Fruit fly (Drosophila melanogaster) whole organism, embryonic: ENCODE results near the gene CG15878.

Experiments
- B-H2 ChIP-seq: fragments of 200-800 bp; sonication (Bioruptor generic); optimal IDR thresholded peaks from 2 replicates; lab custom pipeline; 2018; ENCODE audit warnings: missing biosample characterization, mild to moderate bottlenecking, missing genetic modification characterization
- Bgb ChIP-seq: fragments of 200-800 bp; sonication (Bioruptor generic); IDR thresholded peaks from 2 replicates; pipeline ENCODE4 v1.3.6; 2022; ENCODE audit warnings: missing biosample characterization, missing genetic modification characterization; ENCODE audit not compliant: partially characterized antibody
- CG10209 ChIP-seq: fragments of 200-800 bp; sonication (Bioruptor generic); optimal IDR thresholded peaks from 3 replicates; lab custom pipeline; 2017; ENCODE audit warnings: missing biosample characterization, mild to moderate bottlenecking, missing genetic modification characterization, missing genetic modification reagents
- CG10366 ChIP-seq: fragments of 200-800 bp; sonication (Bioruptor generic); IDR thresholded peaks from 2 replicates; pipeline ENCODE4 v1.3.6; 2022; ENCODE audit warnings: missing biosample characterization, missing genetic modification characterization
- CG10979 ChIP-seq: fragments of 200-800 bp; sonication (Bioruptor generic); optimal IDR thresholded peaks from 2 replicates; lab custom pipeline; 2018; ENCODE audit warnings: missing biosample characterization, mild to moderate bottlenecking, missing genetic modification characterization, moderate library complexity
- CG11504 ChIP-seq: fragments of 200-800 bp; sonication (Bioruptor generic); optimal IDR thresholded peaks from 3 replicates; lab custom pipeline; 2019; ENCODE audit warnings: missing biosample characterization, mild to moderate bottlenecking, missing genetic modification characterization, moderate library complexity
- CG12299 ChIP-seq: fragments of 200-800 bp; sonication (Bioruptor generic); optimal IDR thresholded peaks from 2 replicates; lab custom pipeline; 2018; ENCODE audit warnings: missing biosample characterization, mild to moderate bottlenecking, missing genetic modification characterization
- CG12391 ChIP-seq: fragments of 200-800 bp; sonication (Bioruptor generic); optimal IDR thresholded peaks from 3 replicates; lab custom pipeline; 2018; ENCODE audit warnings: missing biosample characterization, mild to moderate bottlenecking, missing genetic modification characterization, moderate library complexity
- CG14667 ChIP-seq: fragments of 200-800 bp; sonication (Bioruptor generic); IDR thresholded peaks from 2 replicates; pipeline ENCODE4 v1.3.6; 2022; ENCODE audit warnings: missing biosample characterization, missing genetic modification characterization
- CG15011 ChIP-seq: fragments of 200-800 bp; sonication (Bioruptor generic); optimal IDR thresholded peaks from 3 replicates; lab custom pipeline; 2018; ENCODE audit warnings: missing biosample characterization, mild to moderate bottlenecking, missing genetic modification characterization
- CG15479 ChIP-seq: fragments of 200-800 bp; sonication (Bioruptor generic); optimal IDR thresholded peaks from 3 replicates; lab custom pipeline; 2019; ENCODE audit warnings: missing biosample characterization, mild to moderate bottlenecking, missing genetic modification characterization, moderate library complexity
- CG15514 ChIP-seq: fragments of 200-800 bp; sonication (Bioruptor generic); optimal IDR thresholded peaks from 3 replicates; lab custom pipeline; 2017; ENCODE audit warnings: missing biosample characterization, missing genetic modification characterization, mild to moderate bottlenecking, moderate library complexity, missing genetic modification reagents
- CG1832 ChIP-seq: fragments of 200-800 bp; sonication (Bioruptor generic); optimal IDR thresholded peaks from 2 replicates; lab custom pipeline; 2017; ENCODE audit warnings: missing biosample characterization, mild to moderate bottlenecking, missing genetic modification characterization, inconsistent platforms
- CG18476 ChIP-seq: fragments of 200-800 bp; sonication (Bioruptor generic); optimal IDR thresholded peaks from 2 replicates; lab custom pipeline; 2016; ENCODE audit warnings: missing biosample characterization, mild to moderate bottlenecking, missing genetic modification characterization
- CG18599 ChIP-seq: fragments of 200-800 bp; sonication (Bioruptor generic); optimal IDR thresholded peaks from 3 replicates; lab custom pipeline; 2017; ENCODE audit warnings: missing biosample characterization, missing genetic modification characterization, mild to moderate bottlenecking, moderate library complexity, missing genetic modification reagents
- CG2120 ChIP-seq: fragments of 200-800 bp; sonication (Bioruptor generic); optimal IDR thresholded peaks from 3 replicates; lab custom pipeline; 2016; ENCODE audit warnings: missing biosample characterization, missing genetic modification characterization
- CG31224 ChIP-seq: fragments of 200-800 bp; sonication (Bioruptor generic); IDR thresholded peaks from 2 replicates; pipeline ENCODE4 v1.3.6; 2022; ENCODE audit warnings: missing biosample characterization, missing genetic modification characterization
- CG32532 ChIP-seq: fragments of 200-800 bp; sonication (Bioruptor generic); IDR thresholded peaks from 2 replicates; pipeline ENCODE4 v1.3.6; 2022; ENCODE audit warnings: missing biosample characterization, missing genetic modification characterization
- CG32767 ChIP-seq: fragments of 200-800 bp; sonication (Bioruptor generic); IDR thresholded peaks from 2 replicates; pipeline ENCODE4 v1.3.6; 2022; ENCODE audit warnings: missing biosample characterization, missing genetic modification characterization
- CG3847 ChIP-seq: fragments of 200-800 bp; sonication (Bioruptor generic); IDR thresholded peaks from 2 replicates; pipeline ENCODE4 v1.3.6; 2022; ENCODE audit warnings: missing biosample characterization, missing genetic modification characterization
- CG7357 ChIP-seq: fragments of 200-800 bp; sonication (Bioruptor generic); IDR thresholded peaks from 3 replicates; pipeline ENCODE4 v1.3.6; 2022; ENCODE audit warnings: missing biosample characterization, missing genetic modification characterization
- CG8388 ChIP-seq: fragments of 200-800 bp; sonication (Bioruptor generic); optimal IDR thresholded peaks from 2 replicates; lab custom pipeline; 2019; ENCODE audit warnings: missing biosample characterization, mild to moderate bottlenecking, missing genetic modification characterization, moderate library complexity
- CG9437 ChIP-seq: fragments of 200-800 bp; sonication (Bioruptor generic); optimal IDR thresholded peaks from 2 replicates; lab custom pipeline; 2018; ENCODE audit warnings: missing biosample characterization, mild to moderate bottlenecking, missing genetic modification characterization
- CHES-1-like ChIP-seq: fragments of 200-800 bp; sonication (Bioruptor generic); optimal IDR thresholded peaks from 2 replicates; lab custom pipeline; 2016; ENCODE audit warnings: missing biosample characterization, missing genetic modification characterization
- Doc3 ChIP-seq: fragments of 200-800 bp; sonication (Bioruptor generic); IDR thresholded peaks from 3 replicates; pipeline ENCODE4 v1.3.6; 2022; ENCODE audit warnings: missing biosample characterization, missing genetic modification characterization; ENCODE audit not compliant: partially characterized antibody
- Eip74EF ChIP-seq, 2 experiments: fragments of 200-800 bp in 1 of 2; fragments of >200 bp in 1 of 2; sonication (Bioruptor generic) in 1 of 2; optimal IDR thresholded peaks; 2 replicates each; lab custom pipeline; 2017 to 2019; ENCODE audit warnings: missing biosample characterization in 2 of 2, missing genetic modification characterization in 2 of 2, mild to moderate bottlenecking in 1 of 2, moderate library complexity in 1 of 2
- Fer2 ChIP-seq: fragments of 200-800 bp; sonication (Bioruptor generic); optimal IDR thresholded peaks from 2 replicates; lab custom pipeline; 2018; ENCODE audit warnings: missing biosample characterization, mild to moderate bottlenecking, missing genetic modification characterization, moderate library complexity
- Hand ChIP-seq: fragments of 200-800 bp; sonication (Bioruptor generic); optimal IDR thresholded peaks from 2 replicates; lab custom pipeline; 2017; ENCODE audit warnings: mild to moderate bottlenecking, missing biosample characterization, missing genetic modification reagents, missing genetic modification characterization
- Max ChIP-seq: fragments of 200-800 bp; sonication (Bioruptor generic); optimal IDR thresholded peaks from 2 replicates; lab custom pipeline; 2016; ENCODE audit warnings: missing biosample characterization, mild to moderate bottlenecking, missing genetic modification characterization
- Meics ChIP-seq: fragments of 200-800 bp; sonication (Bioruptor generic); optimal IDR thresholded peaks from 2 replicates; lab custom pipeline; 2017; ENCODE audit warnings: missing biosample characterization, mild to moderate bottlenecking, missing genetic modification characterization
- Mrtf ChIP-seq: fragments of 200-800 bp; sonication (Bioruptor generic); IDR thresholded peaks from 3 replicates; pipeline ENCODE4 v1.3.6; 2022; ENCODE audit warnings: missing biosample characterization, missing genetic modification characterization
- Myb ChIP-seq: fragments of 200-800 bp; sonication (Bioruptor generic); optimal IDR thresholded peaks from 2 replicates; lab custom pipeline; 2016; ENCODE audit warnings: missing biosample characterization, missing genetic modification characterization
- Oli ChIP-seq: fragments of 200-800 bp; sonication (Bioruptor generic); optimal IDR thresholded peaks from 2 replicates; lab custom pipeline; 2018; ENCODE audit warnings: missing biosample characterization, mild to moderate bottlenecking, missing genetic modification characterization, moderate library complexity
- Sox102F ChIP-seq: fragments of 200-800 bp; sonication (Bioruptor generic); optimal IDR thresholded peaks from 2 replicates; lab custom pipeline; 2018; ENCODE audit warnings: missing biosample characterization, mild to moderate bottlenecking, missing genetic modification characterization, moderate library complexity
- aop ChIP-seq: fragments of 200-800 bp; sonication (Bioruptor generic); IDR thresholded peaks from 2 replicates; pipeline ENCODE4 v1.3.6; 2022; ENCODE audit warnings: missing biosample characterization, missing genetic modification characterization
- ash1 ChIP-seq: fragments of 200-800 bp; sonication (Bioruptor generic); optimal IDR thresholded peaks from 2 replicates; lab custom pipeline; 2018; ENCODE audit warnings: missing biosample characterization, mild to moderate bottlenecking, missing genetic modification characterization
- dimm ChIP-seq: fragments of 200-800 bp; sonication (Bioruptor generic); IDR thresholded peaks from 2 replicates; pipeline ENCODE4 v1.3.6; 2022; ENCODE audit warnings: missing biosample characterization, missing genetic modification characterization
- gem ChIP-seq: fragments of 200-800 bp; sonication (Bioruptor generic); optimal IDR thresholded peaks from 2 replicates; lab custom pipeline; 2019; ENCODE audit warnings: missing biosample characterization, mild to moderate bottlenecking, missing genetic modification characterization, moderate library complexity
- gsb ChIP-seq: fragments of 200-800 bp; sonication (Bioruptor generic); IDR thresholded peaks from 2 replicates; pipeline ENCODE4 v1.3.6; 2022; ENCODE audit warnings: missing biosample characterization, missing genetic modification characterization
- hb ChIP-seq: fragments of 200-800 bp; sonication (Bioruptor generic); IDR thresholded peaks from 3 replicates; pipeline ENCODE4 v1.3.6; 2022; ENCODE audit warnings: missing biosample characterization, missing genetic modification characterization; ENCODE audit not compliant: partially characterized antibody
- kay ChIP-seq: fragments of 200-800 bp; sonication (Bioruptor generic); optimal IDR thresholded peaks from 2 replicates; lab custom pipeline; 2016; ENCODE audit warnings: missing biosample characterization, missing genetic modification characterization
- knrl ChIP-seq: fragments of 200-800 bp; sonication (Bioruptor generic); IDR thresholded peaks from 3 replicates; pipeline ENCODE4 v1.3.6; 2022; ENCODE audit warnings: missing biosample characterization, missing genetic modification characterization; ENCODE audit not compliant: partially characterized antibody
- oc ChIP-seq: fragments of 200-800 bp; sonication (Bioruptor generic); optimal IDR thresholded peaks from 2 replicates; lab custom pipeline; 2018; ENCODE audit warnings: missing biosample characterization, mild to moderate bottlenecking, missing genetic modification characterization, moderate library complexity
- p53 ChIP-seq: fragments of 200-800 bp; sonication (Bioruptor generic); optimal IDR thresholded peaks from 2 replicates; lab custom pipeline; 2016; ENCODE audit warnings: missing biosample characterization, missing genetic modification characterization
- peb ChIP-seq: fragments of 200-800 bp; sonication (Bioruptor generic); IDR thresholded peaks from 2 replicates; pipeline ENCODE4 v1.3.6; 2022; ENCODE audit warnings: missing biosample characterization, missing genetic modification characterization
- toy ChIP-seq: fragments of 200-800 bp; sonication (Bioruptor generic); IDR thresholded peaks from 2 replicates; pipeline ENCODE4 v1.3.6; 2022; ENCODE audit warnings: missing biosample characterization, missing genetic modification characterization
- trh ChIP-seq: fragments of 200-800 bp; sonication (Bioruptor generic); optimal IDR thresholded peaks from 2 replicates; lab custom pipeline; 2016; ENCODE audit warnings: missing biosample characterization, missing genetic modification characterization
- wek ChIP-seq: fragments of 200-800 bp; sonication (Bioruptor generic); optimal IDR thresholded peaks from 3 replicates; lab custom pipeline; 2018; ENCODE audit warnings: missing biosample characterization, mild to moderate bottlenecking, missing genetic modification characterization, moderate library complexity
- yki ChIP-seq: fragments of >200 bp; optimal IDR thresholded peaks from 3 replicates; lab custom pipeline; 2018
- zf30C ChIP-seq: fragments of 200-800 bp; sonication (Bioruptor generic); optimal IDR thresholded peaks from 3 replicates; lab custom pipeline; 2018; ENCODE audit warnings: missing biosample characterization, mild to moderate bottlenecking, missing genetic modification characterization

Gene CG15878

DNA sequence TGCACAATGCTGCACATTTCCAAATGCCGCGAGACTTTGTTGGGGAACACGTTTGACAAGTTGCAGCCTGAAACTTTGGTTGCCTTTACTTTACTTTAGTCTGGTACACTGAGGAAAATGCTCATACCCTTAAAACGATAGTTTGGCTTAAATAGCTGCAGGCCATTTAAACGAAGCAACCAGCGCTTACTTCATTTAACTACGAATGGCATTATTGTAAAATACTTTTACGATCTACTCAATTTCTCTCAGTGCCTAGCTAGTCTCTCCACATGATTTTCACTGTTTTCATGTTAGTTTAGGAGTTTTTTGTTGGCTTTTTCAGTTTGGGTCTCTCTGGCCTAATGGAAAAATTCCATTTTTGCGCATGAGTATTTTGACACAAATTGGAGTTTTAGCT, 50.3 kb downstream of the CG15878 start (continued):
- TF ChIP-seq CG1832 (no peak), Mrtf (GFP tag; lab: Robert Waterston, UW) (0 out of 3 replicates have a peak, but pooled peaks have one; percentile 44), CG15514 (GFP tag; lab: Kevin White, UChicago) (peak; percentile 30), Sox102F (GFP tag; lab: Kevin White, UChicago) (peak; percentile 83), CG10209 (GFP tag; lab: Kevin White, UChicago) (peak; percentile 22), CG18476 (GFP tag; lab: Kevin White, UChicago) (peak; percentile 47), CG12391 (peak; percentile 71), CHES-1-like (no peak), zf30C (no peak), CG7357 (GFP tag; lab: Robert Waterston, UW) (peak; percentile 64), CG15479 (GFP tag; lab: Kevin White, UChicago) (no peak), aop (GFP tag; lab: Robert Waterston, UW) (peak; percentile 65), trh (GFP tag; lab: Kevin White, UChicago) (peak; percentile 0), CG11504 (tag; lab: Kevin White, UChicago) (peak; percentile 89), CG10366 (GFP tag; lab: Robert Waterston, UW) (peak; percentile 85), ash1 (GFP tag; lab: Kevin White, UChicago) (no peak), Doc3 (GFP tag; lab: Robert Waterston, UW) (no peak), CG14667 (GFP tag; lab: Robert Waterston, UW) (peak; percentile 66), CG32532 (GFP tag; lab: Robert Waterston, UW) (peak; percentile 45; the same call in 1 of the 2 replicates), CG18599 (GFP tag; lab: Kevin White, UChicago) (peak; percentile 76), toy (GFP tag; lab: Robert Waterston, UW) (no peak), p53 (GFP tag; lab: Kevin White, UChicago) (peak; percentile 20), CG9437 (GFP tag; lab: Kevin White, UChicago) (peak; percentile 34), Meics (GFP tag; lab: Kevin White, UChicago) (peak; percentile 44), CG32767 (GFP tag; lab: Robert Waterston, UW) (peak; percentile 69; the same call in 1 of the 2 replicates), oc (tag; lab: Kevin White, UChicago) (peak; percentile 54), Bgb (GFP tag; lab: Robert Waterston, UW) (no peak), kay (GFP tag; lab: Kevin White, UChicago) (no peak), Myb (GFP tag; lab: Kevin White, UChicago) (no peak), CG12299 (peak; percentile 33), wek (GFP tag; lab: Kevin White, UChicago) (no peak), CG15011 (GFP tag; lab: Kevin White, UChicago) (peak; percentile 8), peb (0 out of 2 replicates have a peak, but pooled peaks have one; percentile 48), Oli (tag; lab: Kevin White, UChicago) (peak; percentile 76), Fer2 (tag; lab: Kevin White, UChicago) (no peak), CG10979 (tag; lab: Kevin White, UChicago) (peak; percentile 84), CG2120 (GFP tag; lab: Kevin White, UChicago) (peak; percentile 16), Hand (no peak), CG3847 (peak; percentile 50), CG31224 (GFP tag; lab: Robert Waterston, UW) (peak; percentile 50), dimm (GFP tag; lab: Robert Waterston, UW) (peak; percentile 54; the same call in 1 of the 2 replicates), yki (lab: Kevin White, UChicago) (no peak), Max (GFP tag; lab: Kevin White, UChicago) (peak; percentile 61), B-H2 (GFP tag; lab: Kevin White, UChicago) (no peak), knrl (GFP tag; lab: Robert Waterston, UW) (no peak), gsb (GFP tag; lab: Robert Waterston, UW) (peak; percentile 57), CG8388 (peak; percentile 67), Eip74EF (GFP tag; optimal IDR thresholded peaks at IDR 0.05; lab: Kevin White, UChicago) (peak in 1 of 2 experiments; percentile 57), hb (GFP tag; lab: Robert Waterston, UW) (no peak), gem (tag; lab: Kevin White, UChicago) (peak; percentile 79)
